Fruit fly (Drosophila melanogaster) whole organism, embryonic: Measurements from ENCODE around the gene Aprt.
A peak's percentile ranks its signal among the peaks of the same experiment; 100 is the strongest.

Experiments
- Awh ChIP-seq: fragments of 200-800 bp; sonication (Bioruptor generic); IDR thresholded peaks from 2 replicates; pipeline ENCODE4, ENCODE4 v1.3.6; 2022; ENCODE audit warnings: missing biosample characterization, missing genetic modification characterization
- CG10321 ChIP-seq: fragments of 200-800 bp; sonication (Bioruptor generic); IDR thresholded peaks from 2 replicates; pipeline ENCODE4 v1.3.6; 2022; ENCODE audit warnings: missing biosample characterization, missing genetic modification characterization
- CG10959 ChIP-seq: fragments of 200-800 bp; sonication (Bioruptor generic); IDR thresholded peaks from 2 replicates; pipeline ENCODE4 v1.3.6; 2022; ENCODE audit warnings: missing biosample characterization, missing genetic modification characterization
- CG10979 ChIP-seq: fragments of 200-800 bp; sonication (Bioruptor generic); optimal IDR thresholded peaks from 2 replicates; lab custom pipeline; 2018; ENCODE audit warnings: missing biosample characterization, mild to moderate bottlenecking, missing genetic modification characterization, moderate library complexity
- CG11398 ChIP-seq: fragments of 200-800 bp; sonication (Bioruptor generic); optimal IDR thresholded peaks from 2 replicates; lab custom pipeline; 2016; ENCODE audit warnings: missing biosample characterization, missing genetic modification characterization
- CG1233 ChIP-seq: fragments of 200-800 bp; sonication (Bioruptor generic); optimal IDR thresholded peaks from 4 replicates; lab custom pipeline; 2018; ENCODE audit warnings: missing biosample characterization, mild to moderate bottlenecking, missing genetic modification characterization
- CG12744 ChIP-seq: fragments of 200-800 bp; sonication (Bioruptor generic); optimal IDR thresholded peaks from 2 replicates; lab custom pipeline; 2016; ENCODE audit warnings: missing biosample characterization, missing genetic modification characterization
- CG13775 ChIP-seq: fragments of 200-800 bp; sonication (Bioruptor generic); optimal IDR thresholded peaks from 3 replicates; lab custom pipeline; 2017; ENCODE audit warnings: missing biosample characterization, mild to moderate bottlenecking, missing genetic modification characterization
- CG14014 ChIP-seq: fragments of 200-800 bp; sonication (Bioruptor generic); IDR thresholded peaks from 2 replicates; pipeline ENCODE4 v1.3.6; 2022; ENCODE audit warnings: missing biosample characterization, missing genetic modification characterization
- CG14667 ChIP-seq: fragments of 200-800 bp; sonication (Bioruptor generic); IDR thresholded peaks from 2 replicates; pipeline ENCODE4 v1.3.6; 2022; ENCODE audit warnings: missing biosample characterization, missing genetic modification characterization
- CG17385 ChIP-seq: fragments of 200-800 bp; sonication (Bioruptor generic); optimal IDR thresholded peaks from 3 replicates; lab custom pipeline; 2018; ENCODE audit warnings: missing biosample characterization, mild to moderate bottlenecking, missing genetic modification characterization
- CG2202 ChIP-seq: fragments of 200-800 bp; sonication (Bioruptor generic); optimal IDR thresholded peaks from 2 replicates; lab custom pipeline; 2018; ENCODE audit warnings: missing biosample characterization, mild to moderate bottlenecking, missing genetic modification characterization
- CG3065 ChIP-seq: fragments of 200-800 bp; sonication (Bioruptor generic); optimal IDR thresholded peaks from 2 replicates; lab custom pipeline; 2016; ENCODE audit warnings: missing biosample characterization, missing genetic modification characterization
- CG34376 ChIP-seq: fragments of 200-800 bp; sonication (Bioruptor generic); optimal IDR thresholded peaks from 2 replicates; lab custom pipeline; 2018; ENCODE audit warnings: missing biosample characterization, mild to moderate bottlenecking, missing genetic modification characterization
- CG4328 ChIP-seq: fragments of 200-800 bp; sonication (Bioruptor generic); optimal IDR thresholded peaks from 3 replicates; lab custom pipeline; 2017; ENCODE audit warnings: missing biosample characterization, missing genetic modification reagents, missing genetic modification characterization
- CG4404 ChIP-seq: fragments of 200-800 bp; sonication (Bioruptor generic); IDR thresholded peaks from 2 replicates; pipeline ENCODE4 v1.3.6; 2022; ENCODE audit warnings: missing biosample characterization, missing genetic modification characterization
- CG6654 ChIP-seq: fragments of 200-800 bp; sonication (Bioruptor generic); optimal IDR thresholded peaks from 2 replicates; lab custom pipeline; 2017; ENCODE audit warnings: missing biosample characterization, mild to moderate bottlenecking, missing genetic modification characterization
- CG7786 ChIP-seq: fragments of 200-800 bp; sonication (Bioruptor generic); optimal IDR thresholded peaks from 2 replicates; lab custom pipeline; 2016; ENCODE audit warnings: missing biosample characterization, missing genetic modification characterization
- CG9437 ChIP-seq: fragments of 200-800 bp; sonication (Bioruptor generic); optimal IDR thresholded peaks from 2 replicates; lab custom pipeline; 2018; ENCODE audit warnings: missing biosample characterization, mild to moderate bottlenecking, missing genetic modification characterization
- CHES-1-like ChIP-seq: fragments of 200-800 bp; sonication (Bioruptor generic); optimal IDR thresholded peaks from 2 replicates; lab custom pipeline; 2016; ENCODE audit warnings: missing biosample characterization, missing genetic modification characterization
- Camta ChIP-seq: fragments of 200-800 bp; sonication (Bioruptor generic); optimal IDR thresholded peaks from 2 replicates; lab custom pipeline; 2016; ENCODE audit warnings: missing biosample characterization, missing genetic modification characterization
- Chrac-16 ChIP-seq: fragments of 200-800 bp; sonication (Bioruptor generic); optimal IDR thresholded peaks from 3 replicates; lab custom pipeline; 2016; ENCODE audit warnings: missing biosample characterization, missing genetic modification characterization
- Gsc ChIP-seq: fragments of 200-800 bp; sonication (Bioruptor generic); IDR thresholded peaks from 2 replicates; pipeline ENCODE4 v1.3.6; 2022; ENCODE audit warnings: missing biosample characterization, missing genetic modification characterization
- Hmx ChIP-seq: fragments of 200-800 bp; sonication (Bioruptor generic); optimal IDR thresholded peaks from 2 replicates; lab custom pipeline; 2016; ENCODE audit warnings: missing biosample characterization, missing genetic modification characterization
- Max ChIP-seq: fragments of 200-800 bp; sonication (Bioruptor generic); optimal IDR thresholded peaks from 2 replicates; lab custom pipeline; 2016; ENCODE audit warnings: missing biosample characterization, mild to moderate bottlenecking, missing genetic modification characterization
- Poxn ChIP-seq: fragments of 200-800 bp; sonication (Bioruptor generic); IDR thresholded peaks from 2 replicates; pipeline ENCODE4 v1.3.6; 2022; ENCODE audit warnings: missing biosample characterization, missing genetic modification characterization
- Ptx1 ChIP-seq: fragments of 200-800 bp; sonication (Bioruptor generic); IDR thresholded peaks from 2 replicates; pipeline ENCODE4 v1.3.6; 2022; ENCODE audit warnings: missing biosample characterization, missing genetic modification characterization
- Tbp ChIP-seq: fragments of >200 bp; optimal IDR thresholded peaks from 2 replicates; lab custom pipeline; 2018; ENCODE audit warnings: missing biosample characterization, missing genetic modification characterization
- bsh ChIP-seq, 2 experiments: fragments of 200-800 bp; sonication (Bioruptor generic); optimal IDR thresholded peaks; 2 replicates each; lab custom pipeline; 2017 to 2018; ENCODE audit warnings: mild to moderate bottlenecking in 2 of 2, missing biosample characterization in 2 of 2, missing genetic modification characterization in 2 of 2, moderate library complexity in 1 of 2
- cato ChIP-seq: fragments of 200-800 bp; sonication (Bioruptor generic); optimal IDR thresholded peaks from 2 replicates; lab custom pipeline; 2016; ENCODE audit warnings: missing biosample characterization, missing genetic modification characterization, borderline replicate concordance
- ci ChIP-seq: fragments of 200-800 bp; sonication (Bioruptor generic); IDR thresholded peaks from 3 replicates; pipeline ENCODE4 v1.3.6; 2022; ENCODE audit warnings: missing biosample characterization, missing genetic modification characterization
- dati ChIP-seq: fragments of 200-800 bp; sonication (Bioruptor generic); IDR thresholded peaks from 2 replicates; pipeline ENCODE4 v1.3.6; 2022; ENCODE audit warnings: missing biosample characterization, missing genetic modification characterization
- en ChIP-seq: fragments of 200-800 bp; sonication (Bioruptor generic); optimal IDR thresholded peaks from 2 replicates; lab custom pipeline; 2016; ENCODE audit warnings: missing biosample characterization, missing genetic modification characterization
- ftz-f1 ChIP-seq: fragments of 200-800 bp; sonication (Bioruptor generic); optimal IDR thresholded peaks from 2 replicates; lab custom pipeline; 2016; ENCODE audit warnings: missing biosample characterization, missing genetic modification characterization
- ham ChIP-seq: fragments of 200-800 bp; sonication (Bioruptor generic); IDR thresholded peaks from 2 replicates; pipeline ENCODE4 v1.3.6; 2022; ENCODE audit warnings: missing biosample characterization, missing genetic modification characterization
- jigr1 ChIP-seq: fragments of 200-800 bp; sonication (Bioruptor generic); IDR thresholded peaks from 3 replicates; pipeline ENCODE4 v1.3.6; 2022; ENCODE audit warnings: missing biosample characterization, missing genetic modification characterization
- lola ChIP-seq, 3 experiments: fragments of >200 bp in 2 of 3; fragments of 200-800 bp in 1 of 3; sonication (Bioruptor generic) in 1 of 3; optimal IDR thresholded peaks; 2 replicates each; lab custom pipeline; 2017 to 2019; ENCODE audit warnings: missing biosample characterization in 3 of 3, missing genetic modification characterization in 3 of 3, mild to moderate bottlenecking in 1 of 3, moderate library complexity in 1 of 3
- otp ChIP-seq: fragments of 200-800 bp; sonication (Bioruptor generic); IDR thresholded peaks from 3 replicates; pipeline ENCODE4, ENCODE4 v1.3.6; 2022; ENCODE audit warnings: missing biosample characterization, missing genetic modification characterization
- ranshi ChIP-seq: fragments of 200-800 bp; sonication (Bioruptor generic); IDR thresholded peaks from 2 replicates; pipeline ENCODE4 v1.3.6; 2022; ENCODE audit warnings: missing biosample characterization, missing genetic modification characterization
- repo ChIP-seq: fragments of 200-800 bp; sonication (Bioruptor generic); optimal IDR thresholded peaks from 2 replicates; lab custom pipeline; 2016; ENCODE audit warnings: missing biosample characterization, missing genetic modification characterization
- scrt ChIP-seq: fragments of 200-800 bp; sonication (Bioruptor generic); optimal IDR thresholded peaks from 2 replicates; lab custom pipeline; 2018; ENCODE audit warnings: missing biosample characterization, mild to moderate bottlenecking, missing genetic modification characterization, moderate library complexity
- sqz ChIP-seq: fragments of 200-800 bp; sonication (Bioruptor generic); optimal IDR thresholded peaks from 3 replicates; lab custom pipeline; 2018; ENCODE audit warnings: missing biosample characterization, mild to moderate bottlenecking, missing genetic modification characterization
- trem ChIP-seq: fragments of 200-800 bp; optimal IDR thresholded peaks from 3 replicates; lab custom pipeline; 2019; ENCODE audit warnings: missing biosample characterization, mild to moderate bottlenecking, missing genetic modification characterization, moderate library complexity

Gene Aprt

DNA sequence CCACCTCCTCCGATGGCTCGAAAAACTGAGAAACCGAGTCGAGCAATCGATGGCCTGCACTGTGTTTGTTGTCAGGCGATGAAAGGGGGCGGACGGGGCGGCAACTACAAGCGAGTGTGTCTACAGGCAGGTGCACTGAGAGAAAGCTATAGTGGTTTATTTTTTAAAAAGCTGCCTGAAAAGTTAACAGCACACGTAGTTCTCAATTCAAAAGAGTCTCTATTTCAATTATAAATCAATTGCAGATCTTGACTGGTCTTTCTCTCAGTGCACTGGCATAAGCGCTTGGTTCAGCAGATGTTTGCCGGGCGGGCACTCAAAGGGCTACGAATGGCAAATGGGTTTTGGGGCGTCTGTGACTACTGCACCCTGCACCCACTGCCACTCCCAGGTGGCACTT, 4.1 kb downstream of the Aprt start (continued):
- TF ChIP-seq lola (GFP tag; optimal IDR thresholded peaks at IDR 0.05; lab: Kevin White, UChicago) (no peak), CHES-1-like (GFP tag; lab: Kevin White, UChicago) (no peak), CG7786 (GFP tag; lab: Kevin White, UChicago) (no peak), CG34376 (GFP tag; lab: Kevin White, UChicago) (no peak), Hmx (GFP tag; lab: Kevin White, UChicago) (no peak), jigr1 (GFP tag; lab: Robert Waterston, UW) (no peak), ranshi (GFP tag; lab: Robert Waterston, UW) (peak; percentile 72), CG4328 (GFP tag; lab: Kevin White, UChicago) (no peak), sqz (GFP tag; lab: Kevin White, UChicago) (no peak), bsh (GFP tag; optimal IDR thresholded peaks at IDR 0.05; lab: Kevin White, UChicago) (no peak), Awh (GFP tag; lab: Robert Waterston, UW) (peak; percentile 30; the same call in 1 of the 2 replicates), ci (GFP tag; lab: Robert Waterston, UW) (peak; percentile 62), ftz-f1 (GFP tag; lab: Kevin White, UChicago) (no peak), CG13775 (GFP tag; lab: Kevin White, UChicago) (no peak), Poxn (GFP tag; lab: Robert Waterston, UW) (no peak), otp (no peak), scrt (GFP tag; lab: Kevin White, UChicago) (no peak), Tbp (GFP tag; lab: Kevin White, UChicago) (no peak), CG12744 (GFP tag; lab: Kevin White, UChicago) (no peak), Ptx1 (GFP tag; lab: Robert Waterston, UW) (peak; percentile 62), CG10321 (GFP tag; lab: Robert Waterston, UW) (no peak), CG6654 (GFP tag; lab: Kevin White, UChicago) (no peak), CG3065 (GFP tag; lab: Kevin White, UChicago) (no peak), CG4404 (GFP tag; lab: Robert Waterston, UW) (no peak), Max (GFP tag; lab: Kevin White, UChicago) (no peak), repo (no peak), CG10979 (tag; lab: Kevin White, UChicago) (peak; percentile 16), CG1233 (no peak), trem (no peak), ham (GFP tag; lab: Robert Waterston, UW) (no peak), en (GFP tag; lab: Kevin White, UChicago) (no peak), CG11398 (GFP tag; lab: Kevin White, UChicago) (no peak), CG17385 (GFP tag; lab: Kevin White, UChicago) (no peak), CG14014 (peak; percentile 46; the same call in 1 of the 2 replicates), dati (GFP tag; lab: Robert Waterston, UW) (no peak), Chrac-16 (GFP tag; lab: Kevin White, UChicago) (no peak), cato (GFP tag; lab: Kevin White, UChicago) (no peak), Camta (GFP tag; lab: Kevin White, UChicago) (no peak), CG10959 (GFP tag; lab: Robert Waterston, UW) (no peak), CG2202 (tag; lab: Kevin White, UChicago) (no peak), Gsc (GFP tag; lab: Robert Waterston, UW) (no peak), CG14667 (GFP tag; lab: Robert Waterston, UW) (no peak), CG9437 (GFP tag; lab: Kevin White, UChicago) (no peak)
